Fruit fly (Drosophila melanogaster) S2 (cell line): ENCODE measurements around the gene dtr.

ENCODE experiments used
- CG8478 ChIP-seq: fragments of >200 bp; optimal IDR thresholded peaks from 2 replicates; lab custom pipeline; 2018
- CTCF ChIP-seq, 2 experiments: fragments of >200 bp; optimal IDR thresholded peaks; 2 replicates each; lab custom pipeline; 2018

DNA sequence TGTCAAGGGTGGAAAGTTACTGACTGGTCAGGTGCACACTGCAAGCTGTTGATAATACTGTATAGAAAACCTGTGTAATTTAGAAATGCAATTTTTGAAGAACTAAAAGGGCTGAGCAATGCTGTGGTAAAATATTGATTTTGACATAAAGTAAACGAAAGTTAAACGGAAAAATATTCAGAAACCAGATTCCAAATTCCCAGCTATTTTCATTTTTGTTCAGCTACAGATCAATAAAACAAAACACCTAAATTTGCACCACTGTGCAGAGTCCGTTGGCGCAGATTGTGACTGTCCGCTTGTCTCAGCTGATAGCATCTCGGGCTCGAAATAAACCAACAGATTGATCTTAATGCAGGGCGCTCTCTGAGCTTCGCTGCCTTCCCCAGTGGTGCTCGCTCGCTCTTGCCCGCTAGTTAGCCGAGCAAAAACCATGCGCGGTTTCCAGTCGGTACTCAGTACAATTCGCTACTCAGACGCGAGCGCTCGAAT is 47.1 kb upstream of the dtr start, which contains the start of gene CG46314:
- TF ChIP-seq CTCF (optimal IDR thresholded peaks at IDR 0.05; lab: Kevin White, UChicago) (no peak), CG8478 (lab: Kevin White, UChicago) (no peak)
